Fruit fly (Drosophila melanogaster) whole organism, embryonic: Measurements from ENCODE around the gene Diedel2.

Source experiments
- CG10147 ChIP-seq: fragments of 200-800 bp; sonication (Bioruptor generic); optimal IDR thresholded peaks from 2 replicates; lab custom pipeline; 2019; ENCODE audit warnings: missing biosample characterization, mild to moderate bottlenecking, missing genetic modification characterization, moderate library complexity
- CG31224 ChIP-seq: fragments of 200-800 bp; sonication (Bioruptor generic); IDR thresholded peaks from 2 replicates; pipeline ENCODE4 v1.3.6; 2022; ENCODE audit warnings: missing biosample characterization, missing genetic modification characterization

DNA sequence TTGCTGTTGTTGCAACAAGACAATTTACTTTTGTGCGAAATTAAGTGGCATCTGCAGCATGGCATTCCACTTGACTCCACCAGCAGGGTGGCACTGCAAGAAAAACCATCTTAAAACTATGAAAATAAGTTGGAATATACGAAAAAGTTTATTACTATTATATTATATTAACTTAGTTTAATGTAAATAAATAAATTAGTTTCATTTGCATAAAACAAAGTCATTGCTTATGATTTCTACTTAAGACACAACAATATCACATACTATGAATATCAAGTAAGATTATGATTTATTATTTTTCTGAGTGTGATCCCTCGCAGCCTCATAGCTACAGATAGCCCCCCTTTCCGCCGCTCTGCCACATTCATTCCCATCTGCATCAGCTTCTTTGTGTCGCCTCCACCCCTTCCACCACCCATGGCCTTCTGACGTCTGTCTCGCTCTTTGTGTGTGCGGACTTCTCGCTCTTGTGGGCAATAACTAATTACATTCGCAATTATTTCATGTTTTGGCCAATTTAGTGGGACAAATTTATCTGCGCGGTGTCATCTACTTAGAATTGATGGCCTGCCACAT, 38.0 kb upstream of the Diedel2 start:
- TF ChIP-seq CG31224 (GFP tag; lab: Robert Waterston, UW) (no peak), CG10147 (GFP tag; lab: Kevin White, UChicago) (no peak)
